Fruit fly (Drosophila melanogaster): Measurements from ENCODE around the gene Cpr65Av.

Gene Cpr65Av

dm6 chr3L:6115505-6115904, 24.3 kb downstream of the Cpr65Av start:
- no peak for TF ChIP-seq usp (GFP tag; optimal IDR thresholded peaks at IDR 0.05)
- no peak for TF ChIP-seq CG8478 (optimal IDR thresholded peaks at IDR 0.05)
- no peak for TF ChIP-seq psq (optimal IDR thresholded peaks at IDR 0.05)
- TF ChIP-seq pan (optimal IDR thresholded peaks at IDR 0.05), result no peak
- TF ChIP-seq Dll (optimal IDR thresholded peaks at IDR 0.05), result no peak
- TF ChIP-seq EcR (GFP tag; optimal IDR thresholded peaks at IDR 0.05), result no peak

- TF ChIP-seq EcR (GFP tag; optimal IDR thresholded peaks at IDR 0.05) (no peak), CG8478 (optimal IDR thresholded peaks at IDR 0.05) (no peak), Dll (optimal IDR thresholded peaks at IDR 0.05) (no peak), usp (GFP tag; optimal IDR thresholded peaks at IDR 0.05) (no peak), pan (optimal IDR thresholded peaks at IDR 0.05) (no peak), psq (optimal IDR thresholded peaks at IDR 0.05) (no peak)
Observed at dm6 chr3L:6111458-6111857, 28.3 kb downstream of the Cpr65Av start.

- TF ChIP-seq EcR (GFP tag; optimal IDR thresholded peaks at IDR 0.05), result no peak
- TF ChIP-seq Dll (optimal IDR thresholded peaks at IDR 0.05), result no peak
- no peak for TF ChIP-seq usp (GFP tag; optimal IDR thresholded peaks at IDR 0.05)
- TF ChIP-seq psq (optimal IDR thresholded peaks at IDR 0.05), result no peak
- no peak for TF ChIP-seq CG8478 (optimal IDR thresholded peaks at IDR 0.05)
- no peak for TF ChIP-seq pan (optimal IDR thresholded peaks at IDR 0.05)
Observed at dm6 chr3L:6110673-6111449, 28.9 kb downstream of the Cpr65Av start.

dm6 chr3L:6108264-6109060, 31.3 kb downstream of the Cpr65Av start:
- no peak for TF ChIP-seq EcR (GFP tag; optimal IDR thresholded peaks at IDR 0.05)
- no peak for TF ChIP-seq usp (GFP tag; optimal IDR thresholded peaks at IDR 0.05)
- TF ChIP-seq Dll (optimal IDR thresholded peaks at IDR 0.05), result no peak
- no peak for TF ChIP-seq pan (optimal IDR thresholded peaks at IDR 0.05)
- no peak for TF ChIP-seq CG8478 (optimal IDR thresholded peaks at IDR 0.05)
- no peak for TF ChIP-seq psq (optimal IDR thresholded peaks at IDR 0.05)

dm6 chr3L:6106717-6107116, 33.1 kb downstream of the Cpr65Av start:
- TF ChIP-seq pan (optimal IDR thresholded peaks at IDR 0.05), result no peak
- no peak for TF ChIP-seq EcR (GFP tag; optimal IDR thresholded peaks at IDR 0.05)
- no peak for TF ChIP-seq usp (GFP tag; optimal IDR thresholded peaks at IDR 0.05)

- TF ChIP-seq usp (GFP tag; optimal IDR thresholded peaks at IDR 0.05) (no peak), CG8478 (optimal IDR thresholded peaks at IDR 0.05) (no peak), EcR (GFP tag; optimal IDR thresholded peaks at IDR 0.05) (no peak), Dll (optimal IDR thresholded peaks at IDR 0.05) (no peak), pan (optimal IDR thresholded peaks at IDR 0.05) (no peak), psq (optimal IDR thresholded peaks at IDR 0.05) (no peak)
Observed at dm6 chr3L:6105435-6105834, 34.3 kb downstream of the Cpr65Av start.

dm6 chr3L:6104551-6104950, 35.2 kb downstream of the Cpr65Av start:
- TF ChIP-seq CG8478 (optimal IDR thresholded peaks at IDR 0.05) (no peak), psq (optimal IDR thresholded peaks at IDR 0.05) (no peak), Dll (optimal IDR thresholded peaks at IDR 0.05) (no peak), EcR (GFP tag; optimal IDR thresholded peaks at IDR 0.05) (no peak), pan (optimal IDR thresholded peaks at IDR 0.05) (no peak), usp (GFP tag; optimal IDR thresholded peaks at IDR 0.05) (no peak)

- TF ChIP-seq psq (optimal IDR thresholded peaks at IDR 0.05), result no peak
- no peak for TF ChIP-seq pan (optimal IDR thresholded peaks at IDR 0.05)
- TF ChIP-seq EcR (GFP tag; optimal IDR thresholded peaks at IDR 0.05), result no peak
- TF ChIP-seq CG8478 (optimal IDR thresholded peaks at IDR 0.05), result no peak
- TF ChIP-seq usp (GFP tag; optimal IDR thresholded peaks at IDR 0.05), result no peak
- TF ChIP-seq Dll (optimal IDR thresholded peaks at IDR 0.05), result no peak
Observed at dm6 chr3L:6103658-6104057, 36.1 kb downstream of the Cpr65Av start.

dm6 chr3L:6097270-6097669, 42.5 kb downstream of the Cpr65Av start, which contains the start of gene Ets65A:
Ets65A (plus strand) TSS chr3L:6097617.
- TF ChIP-seq EcR (GFP tag; optimal IDR thresholded peaks at IDR 0.05), result no peak
- no peak for TF ChIP-seq CG8478 (optimal IDR thresholded peaks at IDR 0.05)
- no peak for TF ChIP-seq psq (optimal IDR thresholded peaks at IDR 0.05)

dm6 chr3L:6094697-6095096, 45.1 kb downstream of the Cpr65Av start, which contains the start of the genes CG10467 and loj:
CG10467 (minus strand) TSS chr3L:6094747.
loj (plus strand) TSS chr3L:6094987.
- TF ChIP-seq pan (optimal IDR thresholded peaks at IDR 0.05), result no peak
- no peak for TF ChIP-seq EcR (GFP tag; optimal IDR thresholded peaks at IDR 0.05)
- no peak for TF ChIP-seq CG8478 (optimal IDR thresholded peaks at IDR 0.05)
- TF ChIP-seq Dll (optimal IDR thresholded peaks at IDR 0.05), result no peak
- no peak for TF ChIP-seq usp (GFP tag; optimal IDR thresholded peaks at IDR 0.05)
- TF ChIP-seq psq (optimal IDR thresholded peaks at IDR 0.05), result no peak

- TF ChIP-seq pan (optimal IDR thresholded peaks at IDR 0.05), result no peak
- TF ChIP-seq CG8478 (optimal IDR thresholded peaks at IDR 0.05), result no peak
- no peak for TF ChIP-seq psq (optimal IDR thresholded peaks at IDR 0.05)
- TF ChIP-seq usp (GFP tag; optimal IDR thresholded peaks at IDR 0.05), result no peak
- no peak for TF ChIP-seq EcR (GFP tag; optimal IDR thresholded peaks at IDR 0.05)
- TF ChIP-seq Dll (optimal IDR thresholded peaks at IDR 0.05), result no peak
Observed at dm6 chr3L:6093213-6093612, 46.6 kb downstream of the Cpr65Av start, which contains the start of gene CG10469. CG10469 (minus strand) TSS chr3L:6093313.
